Fruit fly (Drosophila melanogaster) whole organism, prepupa: ENCODE results near the gene miple1.

Experiments used
- Blimp-1 ChIP-seq: fragments of 200-800 bp; sonication (Bioruptor generic); optimal IDR thresholded peaks from 3 replicates; lab custom pipeline; 2017; ENCODE audit warnings: missing biosample characterization, missing genetic modification characterization, mild to moderate bottlenecking, moderate library complexity, missing genetic modification reagents
- CG10631 ChIP-seq: fragments of 200-800 bp; sonication (Bioruptor generic); optimal IDR thresholded peaks from 2 replicates; lab custom pipeline; 2016; ENCODE audit warnings: missing biosample characterization, missing genetic modification characterization
- CG10669 ChIP-seq: fragments of 200-800 bp; sonication (Bioruptor generic); optimal IDR thresholded peaks from 3 replicates; lab custom pipeline; 2018; ENCODE audit warnings: missing biosample characterization, mild to moderate bottlenecking, missing genetic modification characterization, moderate library complexity
- CG11294 ChIP-seq: fragments of 200-800 bp; sonication (Bioruptor generic); IDR thresholded peaks from 2 replicates; pipeline ENCODE4 v1.3.6; 2022; ENCODE audit warnings: missing biosample characterization, missing genetic modification characterization
- CG11762 ChIP-seq: fragments of 200-800 bp; sonication (Bioruptor generic); optimal IDR thresholded peaks from 3 replicates; lab custom pipeline; 2016; ENCODE audit warnings: missing biosample characterization, missing genetic modification characterization; ENCODE audit not compliant: insufficient read depth
- CG11902 ChIP-seq: fragments of 200-800 bp; sonication (Bioruptor generic); optimal IDR thresholded peaks from 3 replicates; lab custom pipeline; 2016; ENCODE audit warnings: missing biosample characterization, missing genetic modification characterization
- CG15336 ChIP-seq: fragments of 200-800 bp; sonication (Bioruptor generic); IDR thresholded peaks from 2 replicates; pipeline ENCODE4 v1.3.6; 2022; ENCODE audit warnings: missing biosample characterization, missing genetic modification characterization
- CG16779 ChIP-seq: fragments of 200-800 bp; sonication (Bioruptor generic); optimal IDR thresholded peaks from 3 replicates; lab custom pipeline; 2017; ENCODE audit warnings: missing biosample characterization, mild to moderate bottlenecking, missing genetic modification characterization
- CG3032 ChIP-seq: fragments of 200-800 bp; optimal IDR thresholded peaks from 2 replicates; lab custom pipeline; 2019; ENCODE audit warnings: missing biosample characterization, mild to moderate bottlenecking, missing genetic modification characterization, moderate library complexity
- CG31627 ChIP-seq: fragments of 200-800 bp; sonication (Bioruptor generic); optimal IDR thresholded peaks from 3 replicates; lab custom pipeline; 2016; ENCODE audit warnings: missing biosample characterization, missing genetic modification characterization
- CG32006 ChIP-seq: fragments of 200-800 bp; sonication (Bioruptor generic); optimal IDR thresholded peaks from 3 replicates; lab custom pipeline; 2017; ENCODE audit warnings: missing biosample characterization, mild to moderate bottlenecking, missing genetic modification characterization
- CG3919 ChIP-seq: fragments of 200-800 bp; sonication (Bioruptor generic); optimal IDR thresholded peaks from 3 replicates; lab custom pipeline; 2016; ENCODE audit warnings: missing biosample characterization, missing genetic modification characterization
- CG4318 ChIP-seq: fragments of 200-800 bp; sonication (Bioruptor generic); optimal IDR thresholded peaks from 3 replicates; lab custom pipeline; 2017; ENCODE audit warnings: missing biosample characterization, mild to moderate bottlenecking, missing genetic modification characterization
- CG6163 ChIP-seq: fragments of 200-800 bp; sonication (Bioruptor generic); IDR thresholded peaks from 3 replicates; pipeline ENCODE4 v1.3.6; 2022; ENCODE audit warnings: missing biosample characterization, missing genetic modification characterization
- CG6808 ChIP-seq: fragments of 200-800 bp; sonication (Bioruptor generic); optimal IDR thresholded peaks from 3 replicates; lab custom pipeline; 2017; ENCODE audit warnings: missing biosample characterization, missing genetic modification characterization, mild to moderate bottlenecking, moderate library complexity, missing genetic modification reagents
- CG8632 ChIP-seq: fragments of 200-800 bp; sonication (Bioruptor generic); optimal IDR thresholded peaks from 3 replicates; lab custom pipeline; 2016; ENCODE audit warnings: missing biosample characterization, missing genetic modification characterization
- Eip75B ChIP-seq: fragments of 200-800 bp; sonication (Bioruptor generic); optimal IDR thresholded peaks from 3 replicates; lab custom pipeline; 2016; ENCODE audit warnings: missing biosample characterization, missing genetic modification characterization
- Eip78C ChIP-seq: fragments of 200-800 bp; sonication (Bioruptor generic); peaks from one replicate; lab custom pipeline; 2016; ENCODE audit warnings: missing biosample characterization, missing genetic modification characterization
- Eip93F ChIP-seq: fragments of 200-800 bp; sonication (Bioruptor generic); optimal IDR thresholded peaks from 2 replicates; lab custom pipeline; 2016; ENCODE audit warnings: missing biosample characterization, mild to moderate bottlenecking, missing genetic modification characterization
- Ets21C ChIP-seq: fragments of 200-800 bp; sonication (Bioruptor generic); optimal IDR thresholded peaks from 3 replicates; lab custom pipeline; 2016; ENCODE audit warnings: missing biosample characterization, missing genetic modification characterization
- Gug ChIP-seq: fragments of 200-800 bp; sonication (Bioruptor generic); IDR thresholded peaks from 2 replicates; pipeline ENCODE4 v1.3.6; 2022; ENCODE audit warnings: missing biosample characterization, missing genetic modification characterization
- Hr39 ChIP-seq: fragments of 200-800 bp; sonication (Bioruptor generic); optimal IDR thresholded peaks from 2 replicates; lab custom pipeline; 2016; ENCODE audit warnings: missing biosample characterization, missing genetic modification characterization
- Hr4 ChIP-seq: fragments of 200-800 bp; sonication (Bioruptor generic); optimal IDR thresholded peaks from 3 replicates; lab custom pipeline; 2016; ENCODE audit warnings: missing biosample characterization, missing genetic modification characterization
- Lpt ChIP-seq: fragments of 200-800 bp; sonication (Bioruptor generic); optimal IDR thresholded peaks from 3 replicates; lab custom pipeline; 2016; ENCODE audit warnings: missing biosample characterization, missing genetic modification characterization
- Met ChIP-seq: fragments of 200-800 bp; sonication (Bioruptor generic); optimal IDR thresholded peaks from 3 replicates; lab custom pipeline; 2016; ENCODE audit warnings: missing biosample characterization, missing genetic modification characterization
- OdsH ChIP-seq: fragments of 200-800 bp; sonication (Bioruptor generic); optimal IDR thresholded peaks from 3 replicates; lab custom pipeline; 2016; ENCODE audit warnings: missing biosample characterization, missing genetic modification characterization
- Sox102F ChIP-seq: fragments of 200-800 bp; sonication (Bioruptor generic); optimal IDR thresholded peaks from 2 replicates; lab custom pipeline; 2016; ENCODE audit warnings: missing biosample characterization, mild to moderate bottlenecking, missing genetic modification characterization
- achi ChIP-seq: fragments of 200-800 bp; sonication (Bioruptor generic); optimal IDR thresholded peaks from 3 replicates; lab custom pipeline; 2016; ENCODE audit warnings: missing biosample characterization, missing genetic modification characterization
- acj6 ChIP-seq: fragments of 200-800 bp; sonication (Bioruptor generic); optimal IDR thresholded peaks from 3 replicates; lab custom pipeline; 2016; ENCODE audit warnings: missing biosample characterization, missing genetic modification characterization
- cyc ChIP-seq: fragments of 200-800 bp; sonication (Bioruptor generic); optimal IDR thresholded peaks from 3 replicates; lab custom pipeline; 2016; ENCODE audit warnings: missing biosample characterization, missing genetic modification characterization
- dsx ChIP-seq: fragments of 200-800 bp; optimal IDR thresholded peaks from 3 replicates; lab custom pipeline; 2019; ENCODE audit warnings: missing biosample characterization, mild to moderate bottlenecking, missing genetic modification characterization, moderate library complexity; ENCODE audit not compliant: poor library complexity, severe bottlenecking
- esn ChIP-seq: fragments of 200-800 bp; sonication (Bioruptor generic); optimal IDR thresholded peaks from 2 replicates; lab custom pipeline; 2016; ENCODE audit warnings: missing biosample characterization, mild to moderate bottlenecking, missing genetic modification characterization, moderate library complexity
- fd59A ChIP-seq: fragments of 200-800 bp; sonication (Bioruptor generic); optimal IDR thresholded peaks from 2 replicates; lab custom pipeline; 2017; ENCODE audit warnings: missing biosample characterization, mild to moderate bottlenecking, missing genetic modification characterization, missing genetic modification reagents
- fkh ChIP-seq: fragments of 200-800 bp; sonication (Bioruptor generic); optimal IDR thresholded peaks from 3 replicates; lab custom pipeline; 2017; ENCODE audit warnings: missing biosample characterization, mild to moderate bottlenecking, missing genetic modification characterization, moderate library complexity
- lz ChIP-seq: fragments of 200-800 bp; sonication (Bioruptor generic); optimal IDR thresholded peaks from 3 replicates; lab custom pipeline; 2016; ENCODE audit warnings: missing biosample characterization, missing genetic modification characterization
- net ChIP-seq: fragments of 200-800 bp; sonication (Bioruptor generic); optimal IDR thresholded peaks from 3 replicates; lab custom pipeline; 2016; ENCODE audit warnings: missing biosample characterization, missing genetic modification characterization
- pdm3 ChIP-seq: fragments of 200-800 bp; sonication (Bioruptor generic); optimal IDR thresholded peaks from 3 replicates; lab custom pipeline; 2016; ENCODE audit warnings: missing biosample characterization, missing genetic modification characterization
- salr ChIP-seq, 2 experiments: fragments of 200-800 bp; sonication (Bioruptor generic); optimal IDR thresholded peaks; 3 replicates each; lab custom pipeline; 2016 to 2018; ENCODE audit warnings: missing biosample characterization in 2 of 2, missing genetic modification characterization in 2 of 2, mild to moderate bottlenecking in 1 of 2
- spab ChIP-seq: fragments of 200-800 bp; sonication (Bioruptor generic); optimal IDR thresholded peaks from 2 replicates; lab custom pipeline; 2017; ENCODE audit warnings: missing biosample characterization, mild to moderate bottlenecking, missing genetic modification characterization, missing genetic modification reagents
- svp ChIP-seq: fragments of 200-800 bp; sonication (Bioruptor generic); peaks from one replicate; lab custom pipeline; 2016; ENCODE audit warnings: missing biosample characterization, missing genetic modification characterization
- topi ChIP-seq: fragments of 200-800 bp; sonication (Bioruptor generic); optimal IDR thresholded peaks from 3 replicates; lab custom pipeline; 2016; ENCODE audit warnings: missing biosample characterization, missing genetic modification characterization
- vri ChIP-seq: fragments of 200-800 bp; sonication (Bioruptor generic); optimal IDR thresholded peaks from 3 replicates; lab custom pipeline; 2016; ENCODE audit warnings: missing biosample characterization, mild to moderate bottlenecking, missing genetic modification characterization

miple1 gene

dm6 chr3L:262724-263177 is 4.3 kb upstream of the miple1 start:
- TF ChIP-seq Hr4 (GFP tag; lab: Kevin White, UChicago), result no peak
- TF ChIP-seq svp (GFP tag; lab: Kevin White, UChicago), result peak; percentile 91
- TF ChIP-seq Hr39 (GFP tag; lab: Kevin White, UChicago), result no peak
- TF ChIP-seq dsx (GFP tag; lab: Kevin White, UChicago), result peak; percentile 15
- peak; percentile 12 for TF ChIP-seq fkh (GFP tag; lab: Kevin White, UChicago)
- TF ChIP-seq acj6 (GFP tag; lab: Kevin White, UChicago), result no peak
- TF ChIP-seq topi, result no peak
- no peak for TF ChIP-seq Sox102F (GFP tag; lab: Kevin White, UChicago)
- TF ChIP-seq lz (GFP tag; lab: Kevin White, UChicago), result no peak

DNA sequence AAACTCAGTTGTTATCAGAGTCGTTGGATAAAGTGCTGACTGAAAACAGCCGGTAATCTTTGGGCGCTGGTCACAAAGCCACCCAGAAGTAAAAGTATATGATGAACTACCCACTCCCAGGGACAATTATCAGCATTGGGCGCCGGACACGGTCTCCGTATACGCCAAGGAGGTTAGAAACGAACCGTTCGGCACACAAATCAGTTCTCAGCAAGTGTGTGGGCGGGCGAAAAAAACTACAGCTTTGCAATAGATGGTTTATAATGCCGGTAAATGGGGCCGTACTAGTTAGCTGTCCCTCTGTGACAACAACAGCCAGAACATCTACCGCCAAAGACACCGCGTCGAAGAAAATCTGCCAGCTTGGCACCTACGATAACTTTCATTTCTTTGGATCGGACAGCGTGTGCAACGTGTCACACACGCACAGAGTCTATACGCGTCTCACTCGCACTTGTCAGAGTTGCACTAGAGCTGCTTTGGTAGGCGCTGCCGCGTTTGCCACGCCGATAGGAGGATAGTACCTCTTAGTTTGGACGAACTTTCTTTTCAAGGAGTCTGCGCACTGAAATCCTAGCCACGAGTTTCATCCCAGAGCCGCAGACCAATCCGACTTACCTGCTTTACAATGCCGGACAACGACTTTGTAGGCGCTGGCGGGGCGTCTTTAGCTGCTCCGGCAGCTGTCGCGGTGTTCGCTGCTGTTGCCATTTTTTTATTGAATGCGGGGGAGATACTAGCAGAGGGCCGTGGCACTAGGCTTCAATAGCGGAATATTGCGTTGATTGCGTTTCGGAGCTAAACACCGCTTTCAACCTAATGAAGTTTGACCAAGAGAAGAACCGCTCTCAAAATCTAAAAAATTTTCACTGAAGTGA is 3.4 kb upstream of the miple1 start:
- no peak for TF ChIP-seq CG4318 (GFP tag; lab: Kevin White, UChicago)
- no peak for TF ChIP-seq Gug
- no peak for TF ChIP-seq salr (GFP tag; optimal IDR thresholded peaks at IDR 0.05; lab: Kevin White, UChicago)
- peak; percentile 35 for TF ChIP-seq Blimp-1

dm6 chr3L:264378-265151 is 2.5 kb upstream of the miple1 start, which contains the start of the genes Tudor-SN and mRpL17:
Gene Tudor-SN, minus strand, starts transcription at chr3L:264380.
Gene mRpL17, plus strand, starts transcription at chr3L:264779.
- TF ChIP-seq salr (GFP tag; optimal IDR thresholded peaks at IDR 0.05; lab: Kevin White, UChicago) (peak in 1 of 2 experiments; percentile 42), fd59A (GFP tag; lab: Kevin White, UChicago) (no peak), CG11762 (GFP tag; lab: Kevin White, UChicago) (peak; percentile 2), topi (peak; percentile 24), CG15336 (no peak), CG4318 (GFP tag; lab: Kevin White, UChicago) (no peak), Ets21C (GFP tag; lab: Kevin White, UChicago) (peak; percentile 24), spab (GFP tag; lab: Kevin White, UChicago) (no peak), CG11294 (no peak), achi (GFP tag; lab: Kevin White, UChicago) (peak; percentile 69), Hr4 (GFP tag; lab: Kevin White, UChicago) (no peak), CG8632 (GFP tag; lab: Kevin White, UChicago) (peak; percentile 12), CG6163 (no peak), esn (GFP tag; lab: Kevin White, UChicago) (peak; percentile 51), CG32006 (GFP tag; lab: Kevin White, UChicago) (no peak), CG6808 (GFP tag; lab: Kevin White, UChicago) (peak; percentile 9), CG3032 (tag; lab: Kevin White, UChicago) (peak; percentile 26), svp (GFP tag; lab: Kevin White, UChicago) (peak; percentile 80), CG31627 (peak; percentile 29), CG3919 (peak; percentile 43), cyc (GFP tag; lab: Kevin White, UChicago) (peak; percentile 16), Sox102F (GFP tag; lab: Kevin White, UChicago) (peak; percentile 19), Eip75B (GFP tag; lab: Kevin White, UChicago) (peak; percentile 27), lz (GFP tag; lab: Kevin White, UChicago) (peak; percentile 50), pdm3 (GFP tag; lab: Kevin White, UChicago) (no peak), CG16779 (tag; lab: Kevin White, UChicago) (no peak), fkh (GFP tag; lab: Kevin White, UChicago) (peak; percentile 71), Hr39 (GFP tag; lab: Kevin White, UChicago) (peak; percentile 43), CG10631 (GFP tag; lab: Kevin White, UChicago) (peak; percentile 60), OdsH (GFP tag; lab: Kevin White, UChicago) (peak; percentile 55), Lpt (GFP tag; lab: Kevin White, UChicago) (peak; percentile 12), Eip93F (no peak), dsx (GFP tag; lab: Kevin White, UChicago) (no peak), vri (GFP tag; lab: Kevin White, UChicago) (peak; percentile 61), Eip78C (GFP tag; lab: Kevin White, UChicago) (peak; percentile 64), Met (no peak), acj6 (GFP tag; lab: Kevin White, UChicago) (peak; percentile 36), CG10669 (GFP tag; lab: Kevin White, UChicago) (no peak), CG11902 (GFP tag; lab: Kevin White, UChicago) (peak; percentile 8), net (GFP tag; lab: Kevin White, UChicago) (no peak)
